4 fruit fly cellular contexts compared by ENCODE assay signal in genomic region chr3R:19067876-19068406, dm6.
TF ChIP-seq lines count a peak whose summit lies in the region.

No protein-coding gene starts in this region.

- no peak for TF ChIP-seq CTCF in whole organism, embryonic (GFP tag; optimal IDR thresholded peaks at IDR 0.05; lab: Kevin White, UChicago)

TF ChIP-seq in whole organism, adult, 20 proteins besides CTCF, POLR2A, EP300 and RAD21:
- TF ChIP-seq kay (GFP tag; lab: Kevin White, UChicago; ENCODE audit: borderline replicate concordance) (peak; percentile 88), Crg-1 (GFP tag; optimal IDR thresholded peaks at IDR 0.05; lab: Kevin White, UChicago) (peak; percentile 52), CG11617 (GFP tag; optimal IDR thresholded peaks at IDR 0.05; lab: Kevin White, UChicago) (peak; percentile 17), ovo (GFP tag; optimal IDR thresholded peaks at IDR 0.05; lab: Kevin White, UChicago) (peak; percentile 62), tj (GFP tag; optimal IDR thresholded peaks at IDR 0.05; lab: Kevin White, UChicago) (no peak), Hr96 (GFP tag; optimal IDR thresholded peaks at IDR 0.05; lab: Kevin White, UChicago) (no peak), CG5204 (GFP tag; optimal IDR thresholded peaks at IDR 0.05; lab: Kevin White, UChicago) (peak; percentile 7), CG1620 (GFP tag; optimal IDR thresholded peaks at IDR 0.05; lab: Kevin White, UChicago) (peak; percentile 27), bab1 (GFP tag; optimal IDR thresholded peaks at IDR 0.05; lab: Kevin White, UChicago) (no peak), CG12768 (GFP tag; optimal IDR thresholded peaks at IDR 0.05; lab: Kevin White, UChicago) (peak; percentile 53), CG14711 (tag; optimal IDR thresholded peaks at IDR 0.05; lab: Kevin White, UChicago) (no peak), cic (GFP tag; optimal IDR thresholded peaks at IDR 0.05; lab: Kevin White, UChicago) (peak; percentile 20)

TF ChIP-seq in whole organism, embryonic, 481 proteins besides CTCF, POLR2A, EP300 and RAD21 (continues in another document):
- TF ChIP-seq Antp (GFP tag; optimal IDR thresholded peaks at IDR 0.05; lab: Kevin White, UChicago) = no peak
- no peak for TF ChIP-seq slou (GFP tag; optimal IDR thresholded peaks at IDR 0.05; lab: Kevin White, UChicago)
- TF ChIP-seq sug (tag; optimal IDR thresholded peaks at IDR 0.05; lab: Kevin White, UChicago) = peak; percentile 57
- TF ChIP-seq sqz (GFP tag; optimal IDR thresholded peaks at IDR 0.05; lab: Kevin White, UChicago) = peak; percentile 53
- no peak for TF ChIP-seq tna (GFP tag; IDR thresholded peaks at IDR 0.05; lab: Robert Waterston, UW; ENCODE audit: partially characterized antibody)
- TF ChIP-seq dan (GFP tag; IDR thresholded peaks at IDR 0.05; lab: Robert Waterston, UW) = no peak
- peak; percentile 27 for TF ChIP-seq CG3407 (GFP tag; optimal IDR thresholded peaks at IDR 0.05; lab: Kevin White, UChicago)
- TF ChIP-seq Pdp1 (GFP tag; optimal IDR thresholded peaks at IDR 0.05; lab: Kevin White, UChicago) = peak in 1 of 2 experiments; percentile 11
- peak; percentile 41; the same call in 1 of the 2 replicates for TF ChIP-seq Awh (GFP tag; IDR thresholded peaks at IDR 0.05; lab: Robert Waterston, UW)
- no peak for TF ChIP-seq row (GFP tag; IDR thresholded peaks at IDR 0.05; lab: Robert Waterston, UW)
- TF ChIP-seq CG15514 (GFP tag; optimal IDR thresholded peaks at IDR 0.05; lab: Kevin White, UChicago) = peak; percentile 25
- peak; percentile 88 for TF ChIP-seq grn (GFP tag; optimal IDR thresholded peaks at IDR 0.05; lab: Kevin White, UChicago)
- no peak for TF ChIP-seq hkb (optimal IDR thresholded peaks at IDR 0.05; lab: Kevin White, UChicago)
- TF ChIP-seq hkb (GFP tag; IDR thresholded peaks at IDR 0.05; lab: Robert Waterston, UW) = peak; percentile 26; the same call in 1 of the 2 replicates
- TF ChIP-seq CG3065 (GFP tag; optimal IDR thresholded peaks at IDR 0.05; lab: Kevin White, UChicago) = no peak
- TF ChIP-seq Hmr (GFP tag; optimal IDR thresholded peaks at IDR 0.05; lab: Kevin White, UChicago) = peak; percentile 48
- peak; percentile 12 for TF ChIP-seq CG2678 (tag; optimal IDR thresholded peaks at IDR 0.05; lab: Kevin White, UChicago)
- TF ChIP-seq CG12071 (GFP tag; optimal IDR thresholded peaks at IDR 0.05; lab: Kevin White, UChicago) = peak; percentile 10
- 0 out of 2 replicates have a peak, but pooled peaks have one; percentile 43 for TF ChIP-seq CG11696 (GFP tag; IDR thresholded peaks at IDR 0.05; lab: Robert Waterston, UW)
- peak; percentile 32; the same call in 1 of the 2 replicates for TF ChIP-seq onecut (GFP tag; IDR thresholded peaks at IDR 0.05; lab: Robert Waterston, UW)
- peak; percentile 37 for TF ChIP-seq Asciz (GFP tag; optimal IDR thresholded peaks at IDR 0.05; lab: Kevin White, UChicago)
- TF ChIP-seq stc (GFP tag; IDR thresholded peaks at IDR 0.05; lab: Robert Waterston, UW) = 0 out of 2 replicates have a peak, but pooled peaks have one; percentile 9
- peak; percentile 2 for TF ChIP-seq tio (GFP tag; optimal IDR thresholded peaks at IDR 0.05; lab: Kevin White, UChicago)
- TF ChIP-seq tup (GFP tag; optimal IDR thresholded peaks at IDR 0.05; lab: Kevin White, UChicago) = peak; percentile 3
- no peak for TF ChIP-seq gcm2 (GFP tag; optimal IDR thresholded peaks at IDR 0.05; lab: Kevin White, UChicago)

TF ChIP-seq in whole organism, prepupa, 60 proteins besides CTCF, POLR2A, EP300 and RAD21:
- TF ChIP-seq topi (GFP tag; optimal IDR thresholded peaks at IDR 0.05; lab: Kevin White, UChicago) (no peak), svp (GFP tag; lab: Kevin White, UChicago) (peak; percentile 24), CG32006 (GFP tag; optimal IDR thresholded peaks at IDR 0.05; lab: Kevin White, UChicago) (no peak), CG15336 (GFP tag; IDR thresholded peaks at IDR 0.05; lab: Robert Waterston, UW) (no peak), Ets21C (GFP tag; optimal IDR thresholded peaks at IDR 0.05; lab: Kevin White, UChicago) (no peak), lz (GFP tag; optimal IDR thresholded peaks at IDR 0.05; lab: Kevin White, UChicago) (no peak), net (GFP tag; optimal IDR thresholded peaks at IDR 0.05; lab: Kevin White, UChicago) (no peak), salr (GFP tag; optimal IDR thresholded peaks at IDR 0.05; lab: Kevin White, UChicago) (no peak), fkh (GFP tag; optimal IDR thresholded peaks at IDR 0.05; lab: Kevin White, UChicago) (peak; percentile 73), CG6792 (GFP tag; optimal IDR thresholded peaks at IDR 0.05; lab: Kevin White, UChicago) (no peak), CG11762 (GFP tag; optimal IDR thresholded peaks at IDR 0.05; lab: Kevin White, UChicago; ENCODE audit: insufficient read depth) (no peak), Ets96B (tag; optimal IDR thresholded peaks at IDR 0.05; lab: Kevin White, UChicago) (no peak), Hr4 (GFP tag; optimal IDR thresholded peaks at IDR 0.05; lab: Kevin White, UChicago) (peak; percentile 0), cyc (GFP tag; optimal IDR thresholded peaks at IDR 0.05; lab: Kevin White, UChicago) (no peak), Met (GFP tag; optimal IDR thresholded peaks at IDR 0.05; lab: Kevin White, UChicago) (no peak), eg (GFP tag; IDR thresholded peaks at IDR 0.05; lab: Robert Waterston, UW) (peak; percentile 26; the same call in 1 of the 3 replicates)
TF ChIP-seq in whole organism, prepupa: peak in this region for 4.

TF ChIP-seq in whole organism, pupa, 21 proteins besides CTCF, POLR2A, EP300 and RAD21:
- TF ChIP-seq CG4496 (GFP tag; IDR thresholded peaks at IDR 0.05; lab: Robert Waterston, UW) = no peak
- TF ChIP-seq fd96Ca (GFP tag; IDR thresholded peaks at IDR 0.05; lab: Robert Waterston, UW) = peak; percentile 55; the same call in 2 of the 3 replicates
TF ChIP-seq in whole organism, pupa: peak in this region for 1.
